Fruit fly (Drosophila melanogaster) whole organism, prepupa: ENCODE measurements around the gene Drsl3.

Source experiments
- Blimp-1 ChIP-seq: fragments of 200-800 bp; sonication (Bioruptor generic); optimal IDR thresholded peaks from 3 replicates; lab custom pipeline; 2017; ENCODE audit warnings: missing biosample characterization, missing genetic modification characterization, mild to moderate bottlenecking, moderate library complexity, missing genetic modification reagents
- CG10631 ChIP-seq: fragments of 200-800 bp; sonication (Bioruptor generic); optimal IDR thresholded peaks from 2 replicates; lab custom pipeline; 2016; ENCODE audit warnings: missing biosample characterization, missing genetic modification characterization
- CG10669 ChIP-seq: fragments of 200-800 bp; sonication (Bioruptor generic); optimal IDR thresholded peaks from 3 replicates; lab custom pipeline; 2018; ENCODE audit warnings: missing biosample characterization, mild to moderate bottlenecking, missing genetic modification characterization, moderate library complexity
- CG11294 ChIP-seq: fragments of 200-800 bp; sonication (Bioruptor generic); IDR thresholded peaks from 2 replicates; pipeline ENCODE4 v1.3.6; 2022; ENCODE audit warnings: missing biosample characterization, missing genetic modification characterization
- CG11762 ChIP-seq: fragments of 200-800 bp; sonication (Bioruptor generic); optimal IDR thresholded peaks from 3 replicates; lab custom pipeline; 2016; ENCODE audit warnings: missing biosample characterization, missing genetic modification characterization; ENCODE audit not compliant: insufficient read depth
- CG11902 ChIP-seq: fragments of 200-800 bp; sonication (Bioruptor generic); optimal IDR thresholded peaks from 3 replicates; lab custom pipeline; 2016; ENCODE audit warnings: missing biosample characterization, missing genetic modification characterization
- CG15336 ChIP-seq: fragments of 200-800 bp; sonication (Bioruptor generic); IDR thresholded peaks from 2 replicates; pipeline ENCODE4 v1.3.6; 2022; ENCODE audit warnings: missing biosample characterization, missing genetic modification characterization
- CG1621 ChIP-seq: fragments of 200-800 bp; sonication (Bioruptor generic); optimal IDR thresholded peaks from 3 replicates; lab custom pipeline; 2018; ENCODE audit warnings: missing biosample characterization, mild to moderate bottlenecking, missing genetic modification characterization
- CG16779 ChIP-seq: fragments of 200-800 bp; sonication (Bioruptor generic); optimal IDR thresholded peaks from 3 replicates; lab custom pipeline; 2017; ENCODE audit warnings: missing biosample characterization, mild to moderate bottlenecking, missing genetic modification characterization
- CG3032 ChIP-seq: fragments of 200-800 bp; optimal IDR thresholded peaks from 2 replicates; lab custom pipeline; 2019; ENCODE audit warnings: missing biosample characterization, mild to moderate bottlenecking, missing genetic modification characterization, moderate library complexity
- CG31627 ChIP-seq: fragments of 200-800 bp; sonication (Bioruptor generic); optimal IDR thresholded peaks from 3 replicates; lab custom pipeline; 2016; ENCODE audit warnings: missing biosample characterization, missing genetic modification characterization
- CG32006 ChIP-seq: fragments of 200-800 bp; sonication (Bioruptor generic); optimal IDR thresholded peaks from 3 replicates; lab custom pipeline; 2017; ENCODE audit warnings: missing biosample characterization, mild to moderate bottlenecking, missing genetic modification characterization
- CG34406 ChIP-seq: fragments of 200-800 bp; sonication (Bioruptor generic); optimal IDR thresholded peaks from 3 replicates; lab custom pipeline; 2016; ENCODE audit warnings: missing biosample characterization, missing genetic modification characterization
- CG3919 ChIP-seq: fragments of 200-800 bp; sonication (Bioruptor generic); optimal IDR thresholded peaks from 3 replicates; lab custom pipeline; 2016; ENCODE audit warnings: missing biosample characterization, missing genetic modification characterization
- CG4318 ChIP-seq: fragments of 200-800 bp; sonication (Bioruptor generic); optimal IDR thresholded peaks from 3 replicates; lab custom pipeline; 2017; ENCODE audit warnings: missing biosample characterization, mild to moderate bottlenecking, missing genetic modification characterization
- CG6163 ChIP-seq: fragments of 200-800 bp; sonication (Bioruptor generic); IDR thresholded peaks from 3 replicates; pipeline ENCODE4 v1.3.6; 2022; ENCODE audit warnings: missing biosample characterization, missing genetic modification characterization
- CG6276 ChIP-seq: fragments of 200-800 bp; sonication (Bioruptor generic); optimal IDR thresholded peaks from 2 replicates; lab custom pipeline; 2017; ENCODE audit warnings: missing biosample characterization, mild to moderate bottlenecking, missing genetic modification characterization
- CG6792 ChIP-seq: fragments of 200-800 bp; sonication (Bioruptor generic); optimal IDR thresholded peaks from 3 replicates; lab custom pipeline; 2016; ENCODE audit warnings: missing biosample characterization, missing genetic modification characterization
- CG7368 ChIP-seq: fragments of 200-800 bp; sonication (Bioruptor generic); optimal IDR thresholded peaks from 3 replicates; lab custom pipeline; 2016; ENCODE audit warnings: missing biosample characterization, missing genetic modification characterization
- CG8319 ChIP-seq: fragments of 200-800 bp; sonication (Bioruptor generic); optimal IDR thresholded peaks from 3 replicates; lab custom pipeline; 2016; ENCODE audit warnings: missing biosample characterization, missing genetic modification characterization
- CG8632 ChIP-seq: fragments of 200-800 bp; sonication (Bioruptor generic); optimal IDR thresholded peaks from 3 replicates; lab custom pipeline; 2016; ENCODE audit warnings: missing biosample characterization, missing genetic modification characterization
- CG9139 ChIP-seq: fragments of 200-800 bp; sonication (Bioruptor generic); optimal IDR thresholded peaks from 3 replicates; lab custom pipeline; 2017; ENCODE audit warnings: missing biosample characterization, mild to moderate bottlenecking, missing genetic modification characterization
- Eip75B ChIP-seq: fragments of 200-800 bp; sonication (Bioruptor generic); optimal IDR thresholded peaks from 3 replicates; lab custom pipeline; 2016; ENCODE audit warnings: missing biosample characterization, missing genetic modification characterization
- Eip93F ChIP-seq: fragments of 200-800 bp; sonication (Bioruptor generic); optimal IDR thresholded peaks from 2 replicates; lab custom pipeline; 2016; ENCODE audit warnings: missing biosample characterization, mild to moderate bottlenecking, missing genetic modification characterization
- Ets21C ChIP-seq: fragments of 200-800 bp; sonication (Bioruptor generic); optimal IDR thresholded peaks from 3 replicates; lab custom pipeline; 2016; ENCODE audit warnings: missing biosample characterization, missing genetic modification characterization
- Ets96B ChIP-seq: fragments of 200-800 bp; optimal IDR thresholded peaks from 2 replicates; lab custom pipeline; 2019; ENCODE audit warnings: missing biosample characterization, mild to moderate bottlenecking, missing genetic modification characterization, moderate library complexity
- Gug ChIP-seq: fragments of 200-800 bp; sonication (Bioruptor generic); IDR thresholded peaks from 2 replicates; pipeline ENCODE4 v1.3.6; 2022; ENCODE audit warnings: missing biosample characterization, missing genetic modification characterization
- Hr39 ChIP-seq: fragments of 200-800 bp; sonication (Bioruptor generic); optimal IDR thresholded peaks from 2 replicates; lab custom pipeline; 2016; ENCODE audit warnings: missing biosample characterization, missing genetic modification characterization
- Hr4 ChIP-seq: fragments of 200-800 bp; sonication (Bioruptor generic); optimal IDR thresholded peaks from 3 replicates; lab custom pipeline; 2016; ENCODE audit warnings: missing biosample characterization, missing genetic modification characterization
- Lpt ChIP-seq: fragments of 200-800 bp; sonication (Bioruptor generic); optimal IDR thresholded peaks from 3 replicates; lab custom pipeline; 2016; ENCODE audit warnings: missing biosample characterization, missing genetic modification characterization
- OdsH ChIP-seq: fragments of 200-800 bp; sonication (Bioruptor generic); optimal IDR thresholded peaks from 3 replicates; lab custom pipeline; 2016; ENCODE audit warnings: missing biosample characterization, missing genetic modification characterization
- Sox102F ChIP-seq: fragments of 200-800 bp; sonication (Bioruptor generic); optimal IDR thresholded peaks from 2 replicates; lab custom pipeline; 2016; ENCODE audit warnings: missing biosample characterization, mild to moderate bottlenecking, missing genetic modification characterization
- Sox14 ChIP-seq: fragments of 200-800 bp; sonication (Bioruptor generic); optimal IDR thresholded peaks from 3 replicates; lab custom pipeline; 2016; ENCODE audit warnings: missing biosample characterization, missing genetic modification characterization
- Sox15 ChIP-seq: fragments of 200-800 bp; sonication (Bioruptor generic); optimal IDR thresholded peaks from 3 replicates; lab custom pipeline; 2016; ENCODE audit warnings: missing biosample characterization, missing genetic modification characterization
- cyc ChIP-seq: fragments of 200-800 bp; sonication (Bioruptor generic); optimal IDR thresholded peaks from 3 replicates; lab custom pipeline; 2016; ENCODE audit warnings: missing biosample characterization, missing genetic modification characterization
- dac ChIP-seq: fragments of 200-800 bp; sonication (Bioruptor generic); optimal IDR thresholded peaks from 2 replicates; lab custom pipeline; 2017; ENCODE audit warnings: missing biosample characterization, mild to moderate bottlenecking, missing genetic modification characterization
- dsx ChIP-seq: fragments of 200-800 bp; optimal IDR thresholded peaks from 3 replicates; lab custom pipeline; 2019; ENCODE audit warnings: missing biosample characterization, mild to moderate bottlenecking, missing genetic modification characterization, moderate library complexity; ENCODE audit not compliant: poor library complexity, severe bottlenecking
- eg ChIP-seq: fragments of 200-800 bp; sonication (Bioruptor generic); IDR thresholded peaks from 3 replicates; pipeline ENCODE4 v1.3.6; 2022; ENCODE audit warnings: missing biosample characterization, missing genetic modification characterization
- esn ChIP-seq: fragments of 200-800 bp; sonication (Bioruptor generic); optimal IDR thresholded peaks from 2 replicates; lab custom pipeline; 2016; ENCODE audit warnings: missing biosample characterization, mild to moderate bottlenecking, missing genetic modification characterization, moderate library complexity
- fd85E ChIP-seq: fragments of 200-800 bp; sonication (Bioruptor generic); optimal IDR thresholded peaks from 3 replicates; lab custom pipeline; 2016; ENCODE audit warnings: missing biosample characterization, missing genetic modification characterization
- fkh ChIP-seq: fragments of 200-800 bp; sonication (Bioruptor generic); optimal IDR thresholded peaks from 3 replicates; lab custom pipeline; 2017; ENCODE audit warnings: missing biosample characterization, mild to moderate bottlenecking, missing genetic modification characterization, moderate library complexity
- pdm3 ChIP-seq: fragments of 200-800 bp; sonication (Bioruptor generic); optimal IDR thresholded peaks from 3 replicates; lab custom pipeline; 2016; ENCODE audit warnings: missing biosample characterization, missing genetic modification characterization
- spab ChIP-seq: fragments of 200-800 bp; sonication (Bioruptor generic); optimal IDR thresholded peaks from 2 replicates; lab custom pipeline; 2017; ENCODE audit warnings: missing biosample characterization, mild to moderate bottlenecking, missing genetic modification characterization, missing genetic modification reagents
- svp ChIP-seq: fragments of 200-800 bp; sonication (Bioruptor generic); peaks from one replicate; lab custom pipeline; 2016; ENCODE audit warnings: missing biosample characterization, missing genetic modification characterization
- topi ChIP-seq: fragments of 200-800 bp; sonication (Bioruptor generic); optimal IDR thresholded peaks from 3 replicates; lab custom pipeline; 2016; ENCODE audit warnings: missing biosample characterization, missing genetic modification characterization

Gene Drsl3

DNA sequence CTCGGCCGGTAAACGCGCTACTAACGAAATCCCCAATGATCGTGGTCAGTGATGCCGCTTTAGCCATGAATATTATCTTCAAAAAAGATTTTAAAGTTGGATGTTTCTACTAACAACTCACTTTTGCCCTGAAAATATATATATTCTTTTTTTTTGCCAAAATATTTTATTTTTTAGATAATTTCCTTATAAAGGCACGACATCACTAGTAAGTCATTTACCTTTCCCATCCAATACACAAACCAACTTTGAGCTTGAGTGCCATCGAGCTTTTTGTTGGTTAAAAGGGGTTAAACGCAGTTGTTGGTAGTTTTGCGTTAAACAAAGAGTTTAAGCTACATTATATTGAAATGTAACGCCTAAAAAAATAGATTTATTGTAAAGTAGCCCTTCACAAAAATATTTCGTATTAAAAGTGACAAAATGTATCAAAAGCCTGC is 11.7 kb upstream of the Drsl3 start, which contains the start of gene CG14968 (continued):
- TF ChIP-seq CG3032 (tag; lab: Kevin White, UChicago) (peak; percentile 88), CG11762 (GFP tag; lab: Kevin White, UChicago) (peak; percentile 88), pdm3 (GFP tag; lab: Kevin White, UChicago) (peak; percentile 91), CG31627 (GFP tag; lab: Kevin White, UChicago) (peak; percentile 89), Hr39 (peak; percentile 84), dac (peak; percentile 83), CG6792 (peak; percentile 92), spab (GFP tag; lab: Kevin White, UChicago) (peak; percentile 80), CG6276 (GFP tag; lab: Kevin White, UChicago) (peak; percentile 93), eg (GFP tag; lab: Robert Waterston, UW) (peak; percentile 97), CG32006 (GFP tag; lab: Kevin White, UChicago) (peak; percentile 93), CG34406 (GFP tag; lab: Kevin White, UChicago) (peak; percentile 97), CG7368 (peak; percentile 91), CG11294 (GFP tag; lab: Robert Waterston, UW) (peak; percentile 94), cyc (peak; percentile 96), fkh (peak; percentile 31), svp (GFP tag; lab: Kevin White, UChicago) (peak; percentile 96)

DNA sequence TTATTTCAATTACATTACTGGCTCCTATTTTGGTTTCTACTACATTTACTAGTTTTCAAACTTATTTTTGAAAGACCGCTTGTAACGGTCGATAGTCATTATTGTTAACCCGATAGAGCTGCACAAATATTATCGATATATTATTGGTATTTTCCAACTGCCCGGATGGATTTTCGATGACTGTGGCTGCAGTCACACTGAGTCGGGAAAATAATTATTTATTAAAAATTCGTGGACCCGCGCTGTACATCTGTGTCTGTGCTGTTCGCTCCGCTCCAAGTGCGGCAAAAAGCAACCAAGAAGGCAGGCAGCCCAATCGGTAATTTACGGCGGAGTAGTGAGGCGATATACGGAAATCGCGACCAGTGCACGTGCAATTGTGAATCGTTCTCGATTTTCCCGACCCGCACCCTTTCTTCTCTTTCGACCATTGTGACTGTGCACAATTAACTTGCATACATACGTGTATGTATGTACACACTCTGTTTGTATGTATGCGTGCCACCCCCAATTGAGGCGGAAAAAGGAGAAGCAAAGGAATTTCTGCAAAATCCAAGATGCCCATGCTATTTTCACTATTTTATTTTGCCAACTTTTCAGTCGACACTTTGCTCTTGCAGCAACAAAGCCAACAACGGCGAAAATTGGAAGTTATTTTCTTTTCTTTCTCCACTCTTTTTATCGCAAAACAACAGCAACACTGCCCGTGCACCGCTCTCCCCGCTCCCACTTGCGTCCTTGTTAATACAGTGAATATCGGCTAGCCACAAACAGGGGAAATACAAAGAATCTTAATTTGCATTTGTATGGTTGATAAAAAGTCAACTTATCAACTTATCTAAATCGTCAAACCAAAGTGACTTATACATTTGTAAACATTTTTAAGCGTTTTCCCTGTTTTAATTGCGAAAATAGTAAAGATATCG is 11.0 kb upstream of the Drsl3 start, which contains the start of gene ZnT63C:
Gene ZnT63C, plus strand, starts transcription at position 175 of the 926 bp plus-strand sequence.
- TF ChIP-seq OdsH (peak; percentile 16), Sox15 (GFP tag; lab: Kevin White, UChicago) (no peak), CG8319 (no peak), CG32006 (GFP tag; lab: Kevin White, UChicago) (peak; percentile 35), fkh (no peak), CG3919 (GFP tag; lab: Kevin White, UChicago) (no peak), Blimp-1 (no peak), dac (no peak), pdm3 (GFP tag; lab: Kevin White, UChicago) (peak; percentile 21), CG8632 (GFP tag; lab: Kevin White, UChicago) (no peak), Lpt (GFP tag; lab: Kevin White, UChicago) (no peak), Hr4 (GFP tag; lab: Kevin White, UChicago) (peak; percentile 31), fd85E (GFP tag; lab: Kevin White, UChicago) (no peak), cyc (peak; percentile 31), CG11762 (GFP tag; lab: Kevin White, UChicago) (no peak), CG16779 (tag; lab: Kevin White, UChicago) (no peak), Gug (GFP tag; lab: Robert Waterston, UW) (0 out of 2 replicates have a peak, but pooled peaks have one; percentile 14), CG10669 (peak; percentile 64), CG10631 (no peak), CG31627 (GFP tag; lab: Kevin White, UChicago) (peak; percentile 38), CG11294 (GFP tag; lab: Robert Waterston, UW) (no peak), CG7368 (peak; percentile 15), CG9139 (GFP tag; lab: Kevin White, UChicago) (no peak), Hr39 (peak; percentile 45), Ets21C (GFP tag; lab: Kevin White, UChicago) (peak; percentile 6), CG1621 (tag; lab: Kevin White, UChicago) (peak; percentile 46), CG11902 (GFP tag; lab: Kevin White, UChicago) (peak; percentile 4), Eip93F (GFP tag; lab: Kevin White, UChicago) (no peak), Sox102F (GFP tag; lab: Kevin White, UChicago) (peak; percentile 33), CG6276 (GFP tag; lab: Kevin White, UChicago) (peak; percentile 38), topi (GFP tag; lab: Kevin White, UChicago) (peak; percentile 15), CG15336 (0 out of 2 replicates have a peak, but pooled peaks have one; percentile 18), Sox14 (GFP tag; lab: Kevin White, UChicago) (peak; percentile 48), dsx (GFP tag; lab: Kevin White, UChicago) (no peak), esn (GFP tag; lab: Kevin White, UChicago) (peak; percentile 25), Eip75B (GFP tag; lab: Kevin White, UChicago) (peak; percentile 35), eg (GFP tag; lab: Robert Waterston, UW) (peak; percentile 46; the same call in 2 of the 3 replicates), CG3032 (tag; lab: Kevin White, UChicago) (peak; percentile 32), CG6792 (no peak), Ets96B (tag; lab: Kevin White, UChicago) (peak; percentile 49), CG6163 (GFP tag; lab: Robert Waterston, UW) (peak; percentile 43; the same call in 2 of the 3 replicates), CG4318 (no peak)
